Worm (Caenorhabditis elegans) whole organism, young adult: ENCODE results near the gene ZK121.2.

Experiments
- T07F8.4 ChIP-seq: sonication (generic microtip); optimal IDR thresholded peaks from 2 replicates; lab custom pipeline; 2016; ENCODE audit warnings: mild to moderate bottlenecking, missing genetic modification characterization, moderate library complexity, missing compliant biosample characterization
- nhr-90 ChIP-seq: sonication (generic microtip); optimal IDR thresholded peaks from 2 replicates; lab custom pipeline; 2016; ENCODE audit warnings: missing genotype, mild to moderate bottlenecking, missing genetic modification characterization, missing compliant biosample characterization
- unc-130 ChIP-seq: sonication (generic microtip); optimal IDR thresholded peaks from 2 replicates; lab custom pipeline; 2016; ENCODE audit warnings: missing genetic modification reagents, missing genetic modification characterization, missing compliant biosample characterization

- TF ChIP-seq unc-130 (GFP tag; lab: Kevin White, UChicago): peak; percentile 47
- no peak for TF ChIP-seq nhr-90 (tag; lab: Kevin White, UChicago)
- peak; percentile 26 for TF ChIP-seq T07F8.4
These were observed 46.6 kb upstream of the ZK121.2 start for ce11 chrIII:5294867-5295266.
